Worm (Caenorhabditis elegans): ENCODE data around the gene F32E10.9.

DNA sequence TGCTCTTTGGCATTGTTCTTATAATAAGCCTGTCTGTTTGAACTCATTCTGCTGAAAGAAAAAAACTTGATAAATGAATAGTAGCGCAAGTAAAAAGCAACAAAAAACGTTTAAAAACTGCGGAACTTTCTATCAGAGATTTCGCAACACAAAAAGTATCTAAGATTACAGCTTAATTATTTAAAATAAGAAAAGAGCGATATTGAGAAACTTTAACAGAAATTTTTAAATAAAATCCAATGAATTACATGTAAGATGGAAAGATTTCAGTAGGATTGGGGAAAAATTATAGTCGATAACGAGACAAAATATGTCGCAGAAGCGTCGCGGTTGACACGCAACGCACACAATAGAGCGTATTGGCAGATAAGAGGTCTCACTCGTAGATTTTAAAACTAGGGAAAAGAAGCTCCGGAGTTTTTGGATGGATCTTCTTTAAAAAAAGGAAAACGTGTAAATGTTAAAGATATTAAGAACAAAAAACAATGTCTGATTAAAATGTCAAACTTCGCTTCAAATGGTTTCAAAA is 2.1 kb downstream of the F32E10.9 start, which contains the start of gene ima-3:
- TF ChIP-seq lin-14 (GFP tag; optimal IDR thresholded peaks at IDR 0.05) = peak; percentile 16
- no peak for TF ChIP-seq sptf-1 (tag; optimal IDR thresholded peaks at IDR 0.05)
- no peak for TF ChIP-seq ces-1 (GFP tag; optimal IDR thresholded peaks at IDR 0.05)
- no peak for TF ChIP-seq dsc-1 (tag; optimal IDR thresholded peaks at IDR 0.05)
- TF ChIP-seq unc-86 (tag; optimal IDR thresholded peaks at IDR 0.05) = no peak
- TF ChIP-seq nhr-237 (tag; optimal IDR thresholded peaks at IDR 0.05) = no peak
- TF ChIP-seq unc-30 (tag; optimal IDR thresholded peaks at IDR 0.05) = no peak
- no peak for TF ChIP-seq nhr-90 (tag; optimal IDR thresholded peaks at IDR 0.05; ENCODE audit: poor library complexity)
- TF ChIP-seq nhr-85 (tag) = no peak
- no peak for TF ChIP-seq nhr-76 (tag; optimal IDR thresholded peaks at IDR 0.05)
- no peak for TF ChIP-seq lir-3 (tag; optimal IDR thresholded peaks at IDR 0.05; ENCODE audit: poor library complexity)
- no peak for TF ChIP-seq ztf-11 (tag; optimal IDR thresholded peaks at IDR 0.05)
